Worm (Caenorhabditis elegans): ENCODE data around the gene dhhc-13.

dhhc-13 gene

DNA sequence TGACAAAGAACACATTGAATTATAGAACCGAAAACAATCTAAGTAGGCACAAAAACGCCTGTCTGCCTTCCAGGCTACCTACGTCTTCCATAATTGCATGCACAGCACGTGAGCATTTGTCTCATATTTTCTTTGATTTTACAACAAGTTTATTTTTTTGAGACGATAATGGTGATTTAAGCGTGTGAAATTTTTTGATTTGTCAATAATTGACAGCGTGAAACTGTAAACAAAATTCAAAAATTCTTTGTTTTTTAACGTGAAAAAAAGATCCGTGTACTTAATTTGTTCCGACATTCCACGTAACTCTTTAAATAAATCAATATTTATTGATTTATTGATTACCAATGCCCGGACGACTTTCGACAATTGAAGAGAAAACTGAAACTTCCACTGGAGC, at the start of gene dhhc-13:
dhhc-13 (plus strand) TSS at position 301 of the 400 bp plus-strand sequence.
- TF ChIP-seq nhr-71 (tag; optimal IDR thresholded peaks at IDR 0.05) (no peak), hpl-2 (GFP tag; optimal IDR thresholded peaks at IDR 0.05) (no peak), Y116A8C.19 (tag; optimal IDR thresholded peaks at IDR 0.05; ENCODE audit: borderline replicate concordance) (no peak), ceh-88 (GFP tag; IDR thresholded peaks at IDR 0.05) (no peak), egl-27 (tag; optimal IDR thresholded peaks at IDR 0.05) (no peak), lin-14 (GFP tag; optimal IDR thresholded peaks at IDR 0.05) (no peak), zip-4 (GFP tag; optimal IDR thresholded peaks at IDR 0.05) (no peak)

DNA sequence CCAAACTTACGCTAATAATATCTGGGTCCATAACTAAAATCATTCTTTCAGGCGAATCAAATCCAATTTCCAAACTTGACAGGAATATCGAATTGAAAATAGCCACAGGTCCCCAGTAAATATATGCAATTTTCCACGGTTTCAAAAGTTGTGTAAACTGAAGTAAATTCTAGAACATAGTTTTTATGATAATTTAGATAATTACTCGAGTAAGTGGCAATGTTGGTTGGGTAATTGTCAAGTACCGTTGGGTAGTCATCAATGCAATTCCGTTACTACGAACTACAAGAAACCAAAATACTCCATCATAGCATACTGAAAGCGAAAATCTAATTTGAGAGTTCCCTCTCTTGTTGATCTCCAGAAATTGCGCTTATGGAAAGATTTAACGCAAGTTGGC, 47.8 kb upstream of the dhhc-13 start:
- no peak for TF ChIP-seq nhr-90 (tag; optimal IDR thresholded peaks at IDR 0.05; ENCODE audit: poor library complexity)
- TF ChIP-seq efl-1 (optimal IDR thresholded peaks at IDR 0.05) = no peak
- TF ChIP-seq efl-1 (GFP tag; optimal IDR thresholded peaks at IDR 0.05 in 1 of 2) = peak in 1 of 2 experiments; percentile 79

DNA sequence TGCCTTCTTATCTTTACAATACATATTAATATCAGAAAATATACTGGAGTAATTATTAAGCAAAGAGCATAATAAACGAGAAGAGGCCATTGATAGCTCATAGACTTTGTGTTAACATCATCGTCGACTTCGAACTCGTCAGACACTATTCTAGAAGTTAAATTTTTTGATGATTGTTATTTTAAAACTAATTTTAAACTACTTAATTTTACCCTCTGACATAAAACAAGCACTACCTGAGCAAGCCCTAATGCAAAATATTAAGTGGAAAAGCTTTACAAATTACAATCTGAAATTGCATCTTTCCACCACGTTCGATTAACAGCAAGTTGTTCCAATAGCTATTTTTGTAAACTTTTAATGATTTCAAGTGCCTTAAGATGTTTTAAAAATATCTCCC, 47.1 kb upstream of the dhhc-13 start, which contains the start of gene srv-17:
srv-17 (minus strand) TSS at position 101 of the 400 bp plus-strand sequence.
- no peak for TF ChIP-seq lin-35 (GFP tag; optimal IDR thresholded peaks at IDR 0.05)
- no peak for TF ChIP-seq fkh-8 (tag; optimal IDR thresholded peaks at IDR 0.05)
- no peak for TF ChIP-seq pqm-1 (tag; optimal IDR thresholded peaks at IDR 0.05)
- no peak for TF ChIP-seq mep-1 (tag; optimal IDR thresholded peaks at IDR 0.05)
- no peak for TF ChIP-seq unc-30 (tag; optimal IDR thresholded peaks at IDR 0.05)

DNA sequence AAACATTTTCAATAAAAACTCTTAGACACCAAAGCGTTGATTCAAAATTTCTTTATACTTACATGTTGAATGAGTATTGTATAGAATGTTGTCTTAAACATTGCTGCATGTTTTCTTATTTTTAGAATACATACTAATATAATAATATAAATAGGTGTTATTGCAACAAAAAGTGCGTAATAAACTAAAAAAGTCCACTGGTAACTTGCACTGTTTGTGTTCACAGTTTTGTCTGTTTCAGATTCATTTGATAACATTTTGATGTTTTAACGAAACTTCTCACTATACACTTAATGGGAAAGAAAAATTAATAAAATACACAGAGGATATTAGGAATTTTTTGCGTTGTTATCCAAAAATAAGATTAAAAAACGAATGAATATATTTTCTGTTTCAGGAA, 43.3 kb upstream of the dhhc-13 start, which contains the start of gene srv-19:
srv-19 (minus strand) TSS at position 101 of the 400 bp plus-strand sequence.
- TF ChIP-seq tbx-2 (tag; optimal IDR thresholded peaks at IDR 0.05) (no peak), ceh-82 (tag; optimal IDR thresholded peaks at IDR 0.05) (no peak), nhr-11 (tag; optimal IDR thresholded peaks at IDR 0.05) (no peak), dsc-1 (tag; optimal IDR thresholded peaks at IDR 0.05) (no peak), jun-1 (tag; optimal IDR thresholded peaks at IDR 0.05) (no peak), egl-27 (tag; optimal IDR thresholded peaks at IDR 0.05) (no peak), zag-1 (tag; optimal IDR thresholded peaks at IDR 0.05) (no peak), lin-13 (GFP tag; optimal IDR thresholded peaks at IDR 0.05) (no peak), pqm-1 (tag; optimal IDR thresholded peaks at IDR 0.05) (no peak), alr-1 (tag; optimal IDR thresholded peaks at IDR 0.05; ENCODE audit: borderline replicate concordance) (no peak), ces-1 (GFP tag; optimal IDR thresholded peaks at IDR 0.05) (no peak), fkh-10 (GFP tag; optimal IDR thresholded peaks at IDR 0.05) (no peak), hpl-2 (GFP tag; optimal IDR thresholded peaks at IDR 0.05) (no peak), lin-39 (tag; optimal IDR thresholded peaks at IDR 0.05) (no peak), unc-130 (tag; optimal IDR thresholded peaks at IDR 0.05) (no peak), sptf-1 (tag; optimal IDR thresholded peaks at IDR 0.05) (no peak), grh-1 (GFP tag; IDR thresholded peaks at IDR 0.05) (no peak), hlh-4 (tag; optimal IDR thresholded peaks at IDR 0.05) (no peak)

DNA sequence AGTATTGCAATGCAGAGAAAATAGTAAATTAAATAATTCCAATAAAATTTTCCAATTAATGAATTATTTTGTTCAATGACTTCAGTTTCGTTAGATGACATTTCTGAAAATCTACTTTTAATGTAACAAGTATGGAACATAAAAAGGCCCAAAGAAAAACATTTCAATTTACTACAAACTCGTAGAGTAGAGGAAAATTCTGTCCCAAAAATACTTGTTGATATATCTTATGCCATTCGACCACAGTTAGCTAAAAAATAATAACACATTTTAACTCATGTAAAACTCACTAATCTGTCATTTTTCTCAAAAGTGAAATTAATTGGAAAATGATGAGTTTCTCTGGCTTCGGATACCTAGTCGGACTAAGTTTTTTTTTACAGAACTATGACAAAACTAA, 39.9 kb upstream of the dhhc-13 start, which contains the start of gene srv-21:
srv-21 (minus strand) TSS at position 101 of the 400 bp plus-strand sequence.
- TF ChIP-seq sup-37 (GFP tag; optimal IDR thresholded peaks at IDR 0.05) = no peak
- no peak for TF ChIP-seq unc-130 (tag; optimal IDR thresholded peaks at IDR 0.05)
- TF ChIP-seq nhr-84 (tag; optimal IDR thresholded peaks at IDR 0.05) = no peak
- TF ChIP-seq swsn-7 (tag; optimal IDR thresholded peaks at IDR 0.05) = no peak
- TF ChIP-seq lin-15B (tag; optimal IDR thresholded peaks at IDR 0.05) = no peak
- TF ChIP-seq skn-1 (tag; optimal IDR thresholded peaks at IDR 0.05) = no peak
- no peak for TF ChIP-seq nhr-11 (tag; optimal IDR thresholded peaks at IDR 0.05)
- no peak for TF ChIP-seq alr-1 (tag; optimal IDR thresholded peaks at IDR 0.05; ENCODE audit: borderline replicate concordance)
- TF ChIP-seq aha-1 (tag; optimal IDR thresholded peaks at IDR 0.05) = no peak

Measured in whole organism, L1 larva.